Worm (Caenorhabditis elegans): ENCODE data around the gene rfc-3.
A peak's percentile ranks its signal among the peaks of the same experiment; 100 is the strongest.

Gene rfc-3

DNA sequence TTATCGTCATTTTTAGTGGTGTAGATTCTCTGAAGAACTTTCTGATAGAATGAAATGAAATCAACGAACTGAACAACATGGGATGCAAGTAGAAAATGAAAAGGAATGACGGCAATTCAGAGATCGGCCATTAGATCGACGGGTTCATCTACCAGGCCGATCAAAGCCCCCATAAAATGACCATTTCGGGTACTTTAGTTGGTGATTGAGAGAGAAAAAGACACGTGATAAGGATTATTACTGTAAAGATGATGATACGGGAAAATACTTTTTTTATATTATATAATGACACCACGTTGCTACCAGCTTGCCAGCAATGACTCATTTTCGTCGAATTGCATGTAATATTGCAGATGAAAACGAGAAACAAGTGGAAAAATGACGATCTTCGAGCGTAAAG, 14.2 kb downstream of the rfc-3 start, which contains the start of gene best-1:
Gene best-1 (minus strand): TSS at position 29 of the 400 bp plus-strand sequence.
- peak; percentile 46; the same call in 1 of the 2 replicates for TF ChIP-seq nhr-19 (GFP tag; conservative IDR thresholded peaks at IDR 0.05)
- no peak for TF ChIP-seq swsn-7 (tag; optimal IDR thresholded peaks at IDR 0.05)
- TF ChIP-seq unc-30 (tag; optimal IDR thresholded peaks at IDR 0.05): no peak
- TF ChIP-seq elt-2 (tag; optimal IDR thresholded peaks at IDR 0.05): no peak
- no peak for TF ChIP-seq ets-5 (GFP tag; IDR thresholded peaks at IDR 0.05)
- no peak for TF ChIP-seq efl-1 (optimal IDR thresholded peaks at IDR 0.05)
- no peak for TF ChIP-seq efl-1 (GFP tag; optimal IDR thresholded peaks at IDR 0.05 in 1 of 2)
- no peak for TF ChIP-seq mab-9 (GFP tag; IDR thresholded peaks at IDR 0.05)
- TF ChIP-seq ceh-63 (GFP tag; optimal IDR thresholded peaks at IDR 0.05): no peak
- TF ChIP-seq lin-35 (GFP tag; optimal IDR thresholded peaks at IDR 0.05): no peak
- TF ChIP-seq egl-13 (tag; optimal IDR thresholded peaks at IDR 0.05): no peak
- TF ChIP-seq nhr-84 (tag; optimal IDR thresholded peaks at IDR 0.05): no peak
- peak; percentile 55 for TF ChIP-seq nhr-90 (tag; optimal IDR thresholded peaks at IDR 0.05; ENCODE audit: poor library complexity)
- TF ChIP-seq nhr-237 (tag; optimal IDR thresholded peaks at IDR 0.05): no peak
- no peak for TF ChIP-seq efl-3 (GFP tag; optimal IDR thresholded peaks at IDR 0.05)
- TF ChIP-seq aha-1 (tag; optimal IDR thresholded peaks at IDR 0.05): no peak
- TF ChIP-seq lsy-2 (tag; optimal IDR thresholded peaks at IDR 0.05): peak in 1 of 2 experiments; percentile 54
- TF ChIP-seq elt-3 (tag; optimal IDR thresholded peaks at IDR 0.05): peak in 4 of 6 experiments; percentile 34 to 69 (median 50)
- no peak for TF ChIP-seq nhr-47 (tag; optimal IDR thresholded peaks at IDR 0.05)
- no peak for TF ChIP-seq rnt-1 (tag; optimal IDR thresholded peaks at IDR 0.05)
- no peak for TF ChIP-seq nhr-28 (tag; optimal IDR thresholded peaks at IDR 0.05)
- TF ChIP-seq dsc-1 (tag; optimal IDR thresholded peaks at IDR 0.05): no peak
- TF ChIP-seq snu-23 (GFP tag; optimal IDR thresholded peaks at IDR 0.05): peak; percentile 25
- no peak for TF ChIP-seq nhr-11 (tag; optimal IDR thresholded peaks at IDR 0.05)
- no peak for TF ChIP-seq lin-14 (GFP tag; optimal IDR thresholded peaks at IDR 0.05)
- no peak for TF ChIP-seq hpl-2 (GFP tag; optimal IDR thresholded peaks at IDR 0.05)
- peak; percentile 64 for TF ChIP-seq nhr-20 (tag; optimal IDR thresholded peaks at IDR 0.05)
- no peak for TF ChIP-seq ztf-4 (tag; optimal IDR thresholded peaks at IDR 0.05)
- TF ChIP-seq zag-1 (tag; optimal IDR thresholded peaks at IDR 0.05): no peak
- TF ChIP-seq ceh-88 (GFP tag; IDR thresholded peaks at IDR 0.05): no peak
- TF ChIP-seq sox-4 (tag; optimal IDR thresholded peaks at IDR 0.05): no peak
- TF ChIP-seq nhr-71 (tag; optimal IDR thresholded peaks at IDR 0.05): peak; percentile 45
- TF ChIP-seq unc-130 (tag; optimal IDR thresholded peaks at IDR 0.05): peak; percentile 22
- no peak for TF ChIP-seq irx-1 (tag; optimal IDR thresholded peaks at IDR 0.05)
- TF ChIP-seq mdl-1 (tag; optimal IDR thresholded peaks at IDR 0.05): peak in 1 of 2 experiments; percentile 49
- peak; percentile 73 for TF ChIP-seq blmp-1 (tag; optimal IDR thresholded peaks at IDR 0.05)
- peak; percentile 67 for TF ChIP-seq nhr-85 (tag)
- no peak for TF ChIP-seq aly-2 (tag; optimal IDR thresholded peaks at IDR 0.05)
- no peak for TF ChIP-seq sup-37 (GFP tag; optimal IDR thresholded peaks at IDR 0.05)

DNA sequence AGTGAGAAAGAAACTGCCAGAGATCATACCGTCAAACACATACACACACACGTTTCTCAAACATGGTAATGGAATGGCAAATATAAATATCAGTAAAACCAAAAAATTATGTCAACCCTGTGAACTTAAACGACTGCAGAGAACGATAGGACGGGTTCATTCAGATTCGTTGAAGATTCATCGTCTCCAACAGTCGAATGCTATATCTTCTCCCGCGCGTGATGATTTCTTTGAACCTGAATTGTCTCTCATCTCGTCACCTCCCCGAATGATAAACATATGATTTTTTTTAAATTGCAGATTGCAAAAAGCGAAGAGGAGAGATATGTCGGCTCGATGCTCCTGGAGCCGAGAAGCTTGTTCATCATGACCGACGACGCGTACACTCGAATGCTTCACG, 15.3 kb downstream of the rfc-3 start:
- TF ChIP-seq isw-1 (GFP tag; IDR thresholded peaks at IDR 0.05) (no peak), fkh-4 (tag; optimal IDR thresholded peaks at IDR 0.05; ENCODE audit: borderline replicate concordance) (no peak), unc-62 (GFP tag; optimal IDR thresholded peaks at IDR 0.05) (no peak), mep-1 (tag; optimal IDR thresholded peaks at IDR 0.05) (no peak), nhr-11 (tag; optimal IDR thresholded peaks at IDR 0.05) (no peak), ztf-11 (tag; optimal IDR thresholded peaks at IDR 0.05) (no peak), mab-9 (GFP tag; IDR thresholded peaks at IDR 0.05) (no peak), nhr-71 (tag; optimal IDR thresholded peaks at IDR 0.05) (no peak), C04F5.9 (tag; optimal IDR thresholded peaks at IDR 0.05) (no peak), lsy-2 (tag; optimal IDR thresholded peaks at IDR 0.05) (peak in 1 of 2 experiments; percentile 19), ztf-4 (tag; optimal IDR thresholded peaks at IDR 0.05) (no peak), C34B4.2 (tag; optimal IDR thresholded peaks at IDR 0.05) (no peak), lin-15B (tag; optimal IDR thresholded peaks at IDR 0.05) (no peak), sptf-1 (tag; optimal IDR thresholded peaks at IDR 0.05) (no peak), sup-37 (GFP tag; optimal IDR thresholded peaks at IDR 0.05) (no peak), nhr-19 (GFP tag; conservative IDR thresholded peaks at IDR 0.05) (peak; percentile 27; the same call in 1 of the 2 replicates), tlp-1 (tag; optimal IDR thresholded peaks at IDR 0.05) (no peak), blmp-1 (tag; optimal IDR thresholded peaks at IDR 0.05) (peak; percentile 74), hlh-17 (GFP tag; optimal IDR thresholded peaks at IDR 0.05; ENCODE audit: borderline replicate concordance) (no peak), ces-1 (GFP tag; optimal IDR thresholded peaks at IDR 0.05) (no peak), Y116A8C.19 (tag; optimal IDR thresholded peaks at IDR 0.05; ENCODE audit: borderline replicate concordance) (no peak), vab-15 (tag; optimal IDR thresholded peaks at IDR 0.05) (no peak), hlh-4 (tag; optimal IDR thresholded peaks at IDR 0.05) (no peak)

Data from whole organism, L1 larva.